Worm (Caenorhabditis elegans): ENCODE results near the gene tin-9.2.

The tin-9.2 gene

ce11 chrIV:13082836-13083763 lies 15.7 kb upstream of the tin-9.2 start (continued):
- no peak for TF ChIP-seq nhr-77 (tag; optimal IDR thresholded peaks at IDR 0.05)
- no peak for TF ChIP-seq unc-62 (GFP tag; optimal IDR thresholded peaks at IDR 0.05)
- no peak for TF ChIP-seq unc-86 (tag; optimal IDR thresholded peaks at IDR 0.05)
- no peak for TF ChIP-seq nhr-84 (tag; optimal IDR thresholded peaks at IDR 0.05)
- no peak for TF ChIP-seq C16A3.4 (tag; optimal IDR thresholded peaks at IDR 0.05)
- TF ChIP-seq Y116A8C.19 (tag; optimal IDR thresholded peaks at IDR 0.05; ENCODE audit: borderline replicate concordance), result no peak
- TF ChIP-seq dpl-1 (GFP tag; optimal IDR thresholded peaks at IDR 0.05), result no peak
- no peak for TF ChIP-seq elt-3 (tag; optimal IDR thresholded peaks at IDR 0.05)
- TF ChIP-seq nhr-28 (tag; optimal IDR thresholded peaks at IDR 0.05), result no peak
- TF ChIP-seq nhr-90 (tag; optimal IDR thresholded peaks at IDR 0.05; ENCODE audit: poor library complexity), result peak; percentile 28
- TF ChIP-seq ceh-63 (GFP tag; optimal IDR thresholded peaks at IDR 0.05), result no peak
- peak; percentile 48 for TF ChIP-seq nhr-71 (tag; optimal IDR thresholded peaks at IDR 0.05)
- TF ChIP-seq elt-2 (tag; optimal IDR thresholded peaks at IDR 0.05), result no peak
- TF ChIP-seq lsy-2 (tag; optimal IDR thresholded peaks at IDR 0.05), result no peak
- peak; percentile 31; the same call in 1 of the 2 replicates for TF ChIP-seq grh-1 (GFP tag; IDR thresholded peaks at IDR 0.05)
- no peak for TF ChIP-seq hpl-2 (GFP tag; optimal IDR thresholded peaks at IDR 0.05)
- no peak for TF ChIP-seq aha-1 (tag; optimal IDR thresholded peaks at IDR 0.05)
- TF ChIP-seq mef-2 (tag; optimal IDR thresholded peaks at IDR 0.05), result no peak
- TF ChIP-seq sup-37 (GFP tag; optimal IDR thresholded peaks at IDR 0.05), result no peak
- TF ChIP-seq lin-35 (GFP tag; optimal IDR thresholded peaks at IDR 0.05), result peak in 1 of 2 experiments; percentile 26
- TF ChIP-seq ztf-11 (tag; optimal IDR thresholded peaks at IDR 0.05), result no peak
- TF ChIP-seq swsn-7 (tag; optimal IDR thresholded peaks at IDR 0.05), result no peak
- no peak for TF ChIP-seq mdl-1 (tag; optimal IDR thresholded peaks at IDR 0.05)
- TF ChIP-seq lin-14 (GFP tag; optimal IDR thresholded peaks at IDR 0.05), result no peak
- no peak for TF ChIP-seq zip-4 (GFP tag; optimal IDR thresholded peaks at IDR 0.05)
- TF ChIP-seq C34B4.2 (tag; optimal IDR thresholded peaks at IDR 0.05), result no peak

ce11 chrIV:13085675-13086074 lies 13.1 kb upstream of the tin-9.2 start:
- TF ChIP-seq unc-86 (tag; optimal IDR thresholded peaks at IDR 0.05), result no peak
- no peak for TF ChIP-seq pax-3 (tag; optimal IDR thresholded peaks at IDR 0.05)
- TF ChIP-seq fkh-4 (tag; optimal IDR thresholded peaks at IDR 0.05; ENCODE audit: borderline replicate concordance), result no peak
- no peak for TF ChIP-seq ceh-63 (GFP tag; optimal IDR thresholded peaks at IDR 0.05)
- TF ChIP-seq snpc-4 (tag; optimal IDR thresholded peaks at IDR 0.05), result no peak

DNA sequence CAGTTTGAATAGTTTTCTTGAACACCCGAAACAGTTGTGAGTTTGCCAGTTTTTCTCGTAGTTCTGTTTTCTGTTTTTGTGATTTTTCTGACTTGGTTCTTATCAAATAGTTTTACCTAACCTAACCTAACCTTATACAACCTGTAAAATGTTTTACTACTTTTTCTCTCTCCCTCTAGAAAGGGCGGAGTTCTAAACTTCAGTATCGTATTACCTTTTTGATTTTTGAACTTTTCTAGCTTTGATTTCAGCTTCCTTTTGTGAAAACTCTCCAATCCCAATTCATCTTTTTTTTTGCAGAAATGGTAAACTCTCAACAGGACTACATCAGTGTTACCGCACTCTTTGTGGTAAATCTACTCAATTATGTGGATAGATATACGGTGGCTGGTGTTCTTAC lies 12.1 kb upstream of the tin-9.2 start, which contains the start of gene spin-2:
Gene spin-2, plus strand, starts transcription at position 301 of the 400 bp plus-strand sequence.
- TF ChIP-seq nhr-20 (tag; optimal IDR thresholded peaks at IDR 0.05) (no peak), unc-86 (tag; optimal IDR thresholded peaks at IDR 0.05) (no peak), lir-3 (tag; optimal IDR thresholded peaks at IDR 0.05; ENCODE audit: poor library complexity) (no peak), C16A3.4 (tag; optimal IDR thresholded peaks at IDR 0.05) (no peak)

ce11 chrIV:13089671-13090242 lies 9.0 kb upstream of the tin-9.2 start:
- no peak for TF ChIP-seq snu-23 (GFP tag; optimal IDR thresholded peaks at IDR 0.05)
- TF ChIP-seq unc-130 (tag; optimal IDR thresholded peaks at IDR 0.05), result no peak
- no peak for TF ChIP-seq zag-1 (tag; optimal IDR thresholded peaks at IDR 0.05)
- TF ChIP-seq hlh-4 (tag; optimal IDR thresholded peaks at IDR 0.05), result no peak
